Fruit fly (Drosophila melanogaster): ENCODE measurements around the gene Prosbeta6.

DNA sequence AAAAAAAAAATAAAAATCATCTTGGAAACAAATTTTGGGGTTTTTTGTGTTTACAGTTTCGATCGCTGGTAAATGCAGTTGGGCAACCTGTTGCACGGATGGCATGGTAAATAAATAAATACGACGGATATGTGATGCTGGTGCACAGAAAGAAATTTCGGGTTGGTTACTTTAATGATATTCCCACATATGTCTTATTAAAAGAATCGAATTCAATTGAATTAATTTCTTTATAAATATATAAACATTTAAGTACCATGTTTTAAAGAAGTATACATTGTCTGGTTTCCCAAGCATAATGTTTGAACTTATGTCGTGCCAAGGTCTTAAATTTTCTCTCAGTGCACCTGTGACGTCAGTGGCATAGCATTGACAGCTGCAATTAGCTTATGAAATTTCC is 42.7 kb downstream of the Prosbeta6 start:
- TF ChIP-seq CG5204 (GFP tag; optimal IDR thresholded peaks at IDR 0.05), result no peak
- TF ChIP-seq Hr96 (GFP tag; optimal IDR thresholded peaks at IDR 0.05), result no peak
- no peak for TF ChIP-seq CG11617 (GFP tag; optimal IDR thresholded peaks at IDR 0.05)
- no peak for TF ChIP-seq Mnt (GFP tag; optimal IDR thresholded peaks at IDR 0.05)
- no peak for TF ChIP-seq kay (GFP tag; ENCODE audit: borderline replicate concordance)
- TF ChIP-seq bab1 (GFP tag; optimal IDR thresholded peaks at IDR 0.05), result no peak
- no peak for TF ChIP-seq cic (GFP tag; optimal IDR thresholded peaks at IDR 0.05)
- TF ChIP-seq pad (GFP tag; optimal IDR thresholded peaks at IDR 0.05), result no peak
- TF ChIP-seq CG14711 (tag; optimal IDR thresholded peaks at IDR 0.05), result no peak
- no peak for TF ChIP-seq CG7045 (GFP tag; optimal IDR thresholded peaks at IDR 0.05)
- TF ChIP-seq CG33017 (tag; optimal IDR thresholded peaks at IDR 0.05), result no peak
- no peak for TF ChIP-seq CG7101 (tag; optimal IDR thresholded peaks at IDR 0.05)
- no peak for TF ChIP-seq ovo (GFP tag; optimal IDR thresholded peaks at IDR 0.05)

All from whole organism, adult.